Worm (Caenorhabditis elegans): ENCODE results near the gene W04B5.8.
"Not testable (repeated sequence)": the region's sequence is repeated elsewhere in the genome, so short reads cannot be mapped to it uniquely, and the experiment has no call there.

- TF ChIP-seq lsy-2 (tag; optimal IDR thresholded peaks at IDR 0.05); nhr-28 (tag; optimal IDR thresholded peaks at IDR 0.05); jun-1 (tag; optimal IDR thresholded peaks at IDR 0.05); php-3 (GFP tag; IDR thresholded peaks at IDR 0.05); mxl-2 (GFP tag; conservative IDR thresholded peaks at IDR 0.05); dpl-1 (GFP tag; optimal IDR thresholded peaks at IDR 0.05); madf-5 (GFP tag; IDR thresholded peaks at IDR 0.05); skn-1 (tag; optimal IDR thresholded peaks at IDR 0.05); lin-15B (tag; optimal IDR thresholded peaks at IDR 0.05); nhr-10 (tag; optimal IDR thresholded peaks at IDR 0.05); T20F7.1 (GFP tag; optimal IDR thresholded peaks at IDR 0.05); unc-62 (GFP tag; optimal IDR thresholded peaks at IDR 0.05 in 1 of 2); unc-62 (tag; optimal IDR thresholded peaks at IDR 0.05): not testable (repeated sequence)
Observed at ce11 chrIII:2435373-2435772, 9.3 kb downstream of the W04B5.8 start, which contains the start of gene W04B5.6.
